Worm (Caenorhabditis elegans): ENCODE data around the gene eif-2Bdelta.

DNA sequence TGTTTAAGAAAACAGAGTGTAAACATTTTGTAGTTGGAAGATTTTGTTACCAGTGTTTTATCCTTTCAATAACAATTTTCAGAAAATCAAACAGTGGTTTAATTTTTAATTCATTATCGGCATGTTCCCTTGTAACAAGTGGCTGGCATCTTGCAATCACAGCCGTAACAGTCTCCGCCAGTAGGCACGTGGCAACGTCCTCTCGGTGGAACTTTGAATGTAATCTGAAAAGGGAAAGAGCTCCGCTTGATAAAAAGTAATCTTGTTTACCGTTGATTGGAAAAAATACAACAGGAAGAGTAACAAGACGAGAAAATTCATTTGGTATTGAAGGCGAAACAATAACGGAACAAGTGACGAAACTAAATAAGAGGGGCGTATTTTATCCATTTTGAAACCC lies 24.2 kb upstream of the eif-2Bdelta start, which contains the start of gene K06A4.10:
- no peak for TF ChIP-seq rnt-1 (tag; optimal IDR thresholded peaks at IDR 0.05)
- no peak for TF ChIP-seq hlh-13 (GFP tag; optimal IDR thresholded peaks at IDR 0.05)
- TF ChIP-seq nfya-1 (tag; optimal IDR thresholded peaks at IDR 0.05), result no peak
- no peak for TF ChIP-seq pha-4 (tag; optimal IDR thresholded peaks at IDR 0.05)
- no peak for TF ChIP-seq che-1 (tag; optimal IDR thresholded peaks at IDR 0.05)
- TF ChIP-seq hlh-15 (tag; optimal IDR thresholded peaks at IDR 0.05), result no peak
- TF ChIP-seq ceh-24 (tag; optimal IDR thresholded peaks at IDR 0.05), result no peak
- no peak for TF ChIP-seq sox-4 (tag; optimal IDR thresholded peaks at IDR 0.05)
- TF ChIP-seq pqm-1 (tag; optimal IDR thresholded peaks at IDR 0.05), result no peak
- no peak for TF ChIP-seq C38D4.7 (GFP tag; optimal IDR thresholded peaks at IDR 0.05)
- TF ChIP-seq syd-9 (tag; optimal IDR thresholded peaks at IDR 0.05), result no peak
- TF ChIP-seq eyg-1 (tag; optimal IDR thresholded peaks at IDR 0.05), result no peak

All from whole organism, late embryonic.